Fruit fly (Drosophila melanogaster): ENCODE results near the gene CG7606.

The CG7606 gene

dm6 chr3R:17561175-17561574, 35.2 kb upstream of the CG7606 start:
- TF ChIP-seq rgr (GFP tag; optimal IDR thresholded peaks at IDR 0.05) = peak; percentile 14
- TF ChIP-seq Hr78 (GFP tag; optimal IDR thresholded peaks at IDR 0.05) = no peak
- TF ChIP-seq OdsH (GFP tag; optimal IDR thresholded peaks at IDR 0.05) = no peak
- TF ChIP-seq psq (GFP tag; optimal IDR thresholded peaks at IDR 0.05) = no peak
- no peak for TF ChIP-seq ey (GFP tag; optimal IDR thresholded peaks at IDR 0.05)
- TF ChIP-seq Hr83 (GFP tag; optimal IDR thresholded peaks at IDR 0.05; ENCODE audit: poor library complexity, severe bottlenecking) = no peak
- TF ChIP-seq Mio (GFP tag; optimal IDR thresholded peaks at IDR 0.05) = no peak
- TF ChIP-seq Vsx2 (GFP tag; optimal IDR thresholded peaks at IDR 0.05; ENCODE audit: partially characterized antibody) = no peak
- TF ChIP-seq CrebA (GFP tag; optimal IDR thresholded peaks at IDR 0.05; ENCODE audit: borderline replicate concordance) = no peak
- TF ChIP-seq foxo (GFP tag; optimal IDR thresholded peaks at IDR 0.05) = peak in 1 of 2 experiments; percentile 23
- TF ChIP-seq dl (GFP tag; optimal IDR thresholded peaks at IDR 0.05; ENCODE audit: insufficient read depth in 1 of 2, partially characterized antibody in 2 of 2) = no peak
- TF ChIP-seq Abd-B (GFP tag; optimal IDR thresholded peaks at IDR 0.05) = no peak
- TF ChIP-seq tai (GFP tag; optimal IDR thresholded peaks at IDR 0.05) = no peak
- peak; percentile 13 for TF ChIP-seq h (GFP tag; optimal IDR thresholded peaks at IDR 0.05)
- no peak for TF ChIP-seq sv (GFP tag; optimal IDR thresholded peaks at IDR 0.05)
- TF ChIP-seq fru (GFP tag; optimal IDR thresholded peaks at IDR 0.05) = peak; percentile 13
- no peak for TF ChIP-seq Myc (optimal IDR thresholded peaks at IDR 0.05)
- no peak for TF ChIP-seq Dif (GFP tag; optimal IDR thresholded peaks at IDR 0.05; ENCODE audit: partially characterized antibody)
- peak; percentile 3 for TF ChIP-seq HLH106 (tag; optimal IDR thresholded peaks at IDR 0.05)
- TF ChIP-seq usp (GFP tag; optimal IDR thresholded peaks at IDR 0.05) = no peak
- no peak for TF ChIP-seq dsf (GFP tag; optimal IDR thresholded peaks at IDR 0.05; ENCODE audit: borderline replicate concordance)
- no peak for TF ChIP-seq woc (GFP tag; optimal IDR thresholded peaks at IDR 0.05)

- no peak for TF ChIP-seq N (GFP tag; optimal IDR thresholded peaks at IDR 0.05)
- no peak for TF ChIP-seq pan (optimal IDR thresholded peaks at IDR 0.05)
- no peak for TF ChIP-seq fru (GFP tag; optimal IDR thresholded peaks at IDR 0.05)
- no peak for TF ChIP-seq sv (GFP tag; optimal IDR thresholded peaks at IDR 0.05)
- TF ChIP-seq Hnf4 (GFP tag; optimal IDR thresholded peaks at IDR 0.05) = no peak
- TF ChIP-seq CG9705 (GFP tag; optimal IDR thresholded peaks at IDR 0.05) = no peak
- no peak for TF ChIP-seq Rel (GFP tag; optimal IDR thresholded peaks at IDR 0.05)
- TF ChIP-seq Rel (tag; optimal IDR thresholded peaks at IDR 0.05) = no peak
- TF ChIP-seq Sp1 (GFP tag; optimal IDR thresholded peaks at IDR 0.05) = no peak
- TF ChIP-seq woc (GFP tag; optimal IDR thresholded peaks at IDR 0.05) = no peak
- TF ChIP-seq Jra (GFP tag; optimal IDR thresholded peaks at IDR 0.05) = no peak
- no peak for TF ChIP-seq rgr (GFP tag; optimal IDR thresholded peaks at IDR 0.05)
- no peak for TF ChIP-seq sage (GFP tag; optimal IDR thresholded peaks at IDR 0.05)
- TF ChIP-seq CG32264 (GFP tag; optimal IDR thresholded peaks at IDR 0.05) = no peak
- TF ChIP-seq Hr83 (GFP tag; optimal IDR thresholded peaks at IDR 0.05; ENCODE audit: poor library complexity, severe bottlenecking) = no peak
- no peak for TF ChIP-seq jim (GFP tag; optimal IDR thresholded peaks at IDR 0.05)
- TF ChIP-seq foxo (GFP tag; optimal IDR thresholded peaks at IDR 0.05) = no peak
- no peak for TF ChIP-seq brk (GFP tag; optimal IDR thresholded peaks at IDR 0.05)
Observed at dm6 chr3R:17564837-17565236, 31.5 kb upstream of the CG7606 start.

dm6 chr3R:17566619-17567489, 29.5 kb upstream of the CG7606 start:
- TF ChIP-seq Sp1 (GFP tag; optimal IDR thresholded peaks at IDR 0.05) = no peak
- TF ChIP-seq Dfd (GFP tag; optimal IDR thresholded peaks at IDR 0.05) = peak; percentile 85
